Worm (Caenorhabditis elegans) whole organism, L3 larva: ENCODE data around the gene F18E2.15.

Source experiments
- aly-2 ChIP-seq: fragments of 150-350 bp; optimal IDR thresholded peaks from 2 replicates; lab custom pipeline; 2014; ENCODE audit warnings: missing biosample characterization, missing genetic modification characterization
- ceh-16 ChIP-seq: sonication (generic microtip); optimal IDR thresholded peaks from 2 replicates; lab custom pipeline; 2017; ENCODE audit warnings: missing biosample characterization, missing genetic modification characterization
- fos-1 ChIP-seq: fragments of 150-350 bp; optimal IDR thresholded peaks from 2 replicates; lab custom pipeline; 2014; ENCODE audit warnings: missing biosample characterization, missing genetic modification characterization

DNA sequence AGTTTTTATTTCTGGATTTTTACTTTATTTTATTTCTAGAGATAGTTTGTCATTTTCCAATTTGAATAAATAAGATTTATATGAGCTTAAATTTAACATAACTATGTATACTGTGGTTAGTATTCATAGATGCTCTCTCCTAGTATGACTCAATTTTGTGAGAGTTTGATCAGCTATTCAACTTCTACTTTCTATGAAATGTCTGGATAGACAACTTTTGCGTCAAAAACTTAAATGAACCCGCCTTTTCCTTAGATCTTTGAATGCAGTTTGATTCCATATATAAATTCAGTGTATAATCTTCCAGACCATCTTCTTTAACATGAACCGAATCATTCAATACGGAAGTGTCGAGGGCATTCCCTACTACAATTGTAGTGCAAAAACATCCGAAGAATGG lies 8.1 kb upstream of the F18E2.15 start, which contains the start of gene srt-43:
- no peak for TF ChIP-seq aly-2
- TF ChIP-seq fos-1 (tag; lab: Kevin White, UChicago) = no peak
- no peak for TF ChIP-seq ceh-16 (tag; lab: Kevin White, UChicago)
